Fruit fly (Drosophila melanogaster) whole organism, embryonic: ENCODE data around the gene CG17593.

ENCODE experiments used
- B-H2 ChIP-seq: fragments of 200-800 bp; sonication (Bioruptor generic); optimal IDR thresholded peaks from 2 replicates; lab custom pipeline; 2018; ENCODE audit warnings: missing biosample characterization, mild to moderate bottlenecking, missing genetic modification characterization
- Bgb ChIP-seq: fragments of 200-800 bp; sonication (Bioruptor generic); IDR thresholded peaks from 2 replicates; pipeline ENCODE4 v1.3.6; 2022; ENCODE audit warnings: missing biosample characterization, missing genetic modification characterization; ENCODE audit not compliant: partially characterized antibody
- BtbVII ChIP-seq: fragments of 200-800 bp; sonication (Bioruptor generic); optimal IDR thresholded peaks from 3 replicates; lab custom pipeline; 2017; ENCODE audit warnings: missing biosample characterization, mild to moderate bottlenecking, missing genetic modification characterization
- Bteb2 ChIP-seq: fragments of 200-800 bp; sonication (Bioruptor generic); optimal IDR thresholded peaks from 2 replicates; lab custom pipeline; 2016; ENCODE audit warnings: missing biosample characterization, missing genetic modification characterization
- CG12104 ChIP-seq: fragments of 200-800 bp; sonication (Bioruptor generic); optimal IDR thresholded peaks from 3 replicates; lab custom pipeline; 2016; ENCODE audit warnings: missing biosample characterization, missing genetic modification characterization
- CG12744 ChIP-seq: fragments of 200-800 bp; sonication (Bioruptor generic); optimal IDR thresholded peaks from 2 replicates; lab custom pipeline; 2016; ENCODE audit warnings: missing biosample characterization, missing genetic modification characterization
- CG13123 ChIP-seq: fragments of 200-800 bp; sonication (Bioruptor generic); optimal IDR thresholded peaks from 2 replicates; lab custom pipeline; 2016; ENCODE audit warnings: missing biosample characterization, missing genetic modification characterization
- CG13624 ChIP-seq: fragments of 200-800 bp; sonication (Bioruptor generic); optimal IDR thresholded peaks from 2 replicates; lab custom pipeline; 2016; ENCODE audit warnings: missing biosample characterization, missing genetic modification characterization
- CG13894 ChIP-seq: fragments of 200-800 bp; sonication (Bioruptor generic); optimal IDR thresholded peaks from 3 replicates; lab custom pipeline; 2018; ENCODE audit warnings: missing biosample characterization, mild to moderate bottlenecking, missing genetic modification characterization, moderate library complexity
- CG15514 ChIP-seq: fragments of 200-800 bp; sonication (Bioruptor generic); optimal IDR thresholded peaks from 3 replicates; lab custom pipeline; 2017; ENCODE audit warnings: missing biosample characterization, missing genetic modification characterization, mild to moderate bottlenecking, moderate library complexity, missing genetic modification reagents
- CG17568 ChIP-seq: fragments of 200-800 bp; sonication (Bioruptor generic); optimal IDR thresholded peaks from 2 replicates; lab custom pipeline; 2018; ENCODE audit warnings: missing biosample characterization, mild to moderate bottlenecking, missing genetic modification characterization, moderate library complexity
- CG18476 ChIP-seq: fragments of 200-800 bp; sonication (Bioruptor generic); optimal IDR thresholded peaks from 2 replicates; lab custom pipeline; 2016; ENCODE audit warnings: missing biosample characterization, mild to moderate bottlenecking, missing genetic modification characterization
- CG3407 ChIP-seq: fragments of 200-800 bp; sonication (Bioruptor generic); optimal IDR thresholded peaks from 2 replicates; lab custom pipeline; 2018; ENCODE audit warnings: missing biosample characterization, mild to moderate bottlenecking, missing genetic modification characterization
- CG34224 ChIP-seq: fragments of 200-800 bp; sonication (Bioruptor generic); IDR thresholded peaks from 3 replicates; pipeline ENCODE4 v1.3.6; 2022; ENCODE audit warnings: missing biosample characterization, missing genetic modification characterization; ENCODE audit not compliant: partially characterized antibody
- CG34376 ChIP-seq: fragments of 200-800 bp; sonication (Bioruptor generic); optimal IDR thresholded peaks from 2 replicates; lab custom pipeline; 2018; ENCODE audit warnings: missing biosample characterization, mild to moderate bottlenecking, missing genetic modification characterization
- CG34422 ChIP-seq: fragments of 200-800 bp; sonication (Bioruptor generic); IDR thresholded peaks from 3 replicates; pipeline ENCODE4 v1.3.6; 2022; ENCODE audit warnings: missing biosample characterization, missing genetic modification characterization
- CG4328 ChIP-seq: fragments of 200-800 bp; sonication (Bioruptor generic); optimal IDR thresholded peaks from 3 replicates; lab custom pipeline; 2017; ENCODE audit warnings: missing biosample characterization, missing genetic modification reagents, missing genetic modification characterization
- CG6254 ChIP-seq: fragments of 200-800 bp; sonication (Bioruptor generic); optimal IDR thresholded peaks from 3 replicates; lab custom pipeline; 2017; ENCODE audit warnings: mild to moderate bottlenecking, missing biosample characterization, missing genetic modification reagents, missing genetic modification characterization
- CG6791 ChIP-seq: fragments of 200-800 bp; sonication (Bioruptor generic); IDR thresholded peaks from 3 replicates; pipeline ENCODE4 v1.3.6; 2022; ENCODE audit warnings: missing biosample characterization, missing genetic modification characterization; ENCODE audit not compliant: partially characterized antibody
- CG7987 ChIP-seq: fragments of 200-800 bp; sonication (Bioruptor generic); optimal IDR thresholded peaks from 2 replicates; lab custom pipeline; 2018; ENCODE audit warnings: missing biosample characterization, mild to moderate bottlenecking, missing genetic modification characterization, moderate library complexity
- D19B ChIP-seq: fragments of 200-800 bp; sonication (Bioruptor generic); optimal IDR thresholded peaks from 2 replicates; lab custom pipeline; 2017; ENCODE audit warnings: missing biosample characterization, mild to moderate bottlenecking, missing genetic modification characterization
- Dref ChIP-seq: fragments of 200-800 bp; sonication (Bioruptor generic); IDR thresholded peaks from 2 replicates; pipeline ENCODE4 v1.3.6; 2022; ENCODE audit warnings: missing biosample characterization, missing genetic modification characterization
- E2f2 ChIP-seq: fragments of 200-800 bp; sonication (Bioruptor generic); IDR thresholded peaks from 2 replicates; pipeline ENCODE4 v1.3.6; 2022; ENCODE audit warnings: missing biosample characterization, missing genetic modification characterization
- GATAe ChIP-seq: fragments of 200-800 bp; sonication (Bioruptor generic); conservative IDR thresholded peaks from 2 replicates; pipeline ENCODE4 v1.3.6; 2022; ENCODE audit warnings: missing biosample characterization, missing genetic modification characterization
- Hey ChIP-seq: fragments of 200-800 bp; sonication (Bioruptor generic); optimal IDR thresholded peaks from 3 replicates; lab custom pipeline; 2018; ENCODE audit warnings: missing biosample characterization, mild to moderate bottlenecking, missing genetic modification characterization
- Kr ChIP-seq: fragments of 200-800 bp; sonication (Bioruptor generic); optimal IDR thresholded peaks from 2 replicates; lab custom pipeline; 2017; ENCODE audit warnings: missing biosample characterization, mild to moderate bottlenecking, missing genetic modification characterization
- NK7.1 ChIP-seq: fragments of 200-800 bp; sonication (Bioruptor generic); optimal IDR thresholded peaks from 3 replicates; lab custom pipeline; 2016; ENCODE audit warnings: missing biosample characterization, missing genetic modification characterization
- PHDP ChIP-seq: fragments of 200-800 bp; sonication (Bioruptor generic); optimal IDR thresholded peaks from 3 replicates; lab custom pipeline; 2018; ENCODE audit warnings: missing biosample characterization, mild to moderate bottlenecking, missing genetic modification characterization, moderate library complexity
- Sox102F ChIP-seq: fragments of 200-800 bp; sonication (Bioruptor generic); optimal IDR thresholded peaks from 2 replicates; lab custom pipeline; 2018; ENCODE audit warnings: missing biosample characterization, mild to moderate bottlenecking, missing genetic modification characterization, moderate library complexity
- Sry-δ ChIP-seq: fragments of 200-800 bp; sonication (Bioruptor generic); optimal IDR thresholded peaks from 2 replicates; lab custom pipeline; 2016; ENCODE audit warnings: missing biosample characterization, missing genetic modification characterization
- Tbp ChIP-seq: fragments of >200 bp; optimal IDR thresholded peaks from 2 replicates; lab custom pipeline; 2018; ENCODE audit warnings: missing biosample characterization, missing genetic modification characterization
- Usf ChIP-seq: fragments of 200-800 bp; sonication (Bioruptor generic); optimal IDR thresholded peaks from 2 replicates; lab custom pipeline; 2017; ENCODE audit warnings: missing genotype, missing biosample characterization, missing genetic modification characterization
- aop ChIP-seq: fragments of 200-800 bp; sonication (Bioruptor generic); IDR thresholded peaks from 2 replicates; pipeline ENCODE4 v1.3.6; 2022; ENCODE audit warnings: missing biosample characterization, missing genetic modification characterization
- ase ChIP-seq: fragments of 200-800 bp; sonication (Bioruptor generic); IDR thresholded peaks from 3 replicates; pipeline ENCODE4 v1.3.6; 2022; ENCODE audit warnings: missing biosample characterization, missing genetic modification characterization
- ci ChIP-seq: fragments of 200-800 bp; sonication (Bioruptor generic); IDR thresholded peaks from 3 replicates; pipeline ENCODE4 v1.3.6; 2022; ENCODE audit warnings: missing biosample characterization, missing genetic modification characterization
- croc ChIP-seq: fragments of 200-800 bp; sonication (Bioruptor generic); conservative IDR thresholded peaks from 3 replicates; pipeline ENCODE4 v1.3.6; 2022; ENCODE audit warnings: missing biosample characterization, missing genetic modification characterization
- dan ChIP-seq: fragments of 200-800 bp; sonication (Bioruptor generic); IDR thresholded peaks from 2 replicates; pipeline ENCODE4 v1.3.6; 2022; ENCODE audit warnings: missing biosample characterization, missing genetic modification characterization
- disco-r ChIP-seq: fragments of 200-800 bp; sonication (Bioruptor generic); optimal IDR thresholded peaks from 2 replicates; lab custom pipeline; 2016; ENCODE audit warnings: missing biosample characterization, missing genetic modification characterization
- ems ChIP-seq: fragments of 200-800 bp; sonication (Bioruptor generic); optimal IDR thresholded peaks from 3 replicates; lab custom pipeline; 2016; ENCODE audit warnings: missing biosample characterization, missing genetic modification characterization
- fd102C ChIP-seq: fragments of 200-800 bp; sonication (Bioruptor generic); optimal IDR thresholded peaks from 2 replicates; lab custom pipeline; 2018; ENCODE audit warnings: missing biosample characterization, mild to moderate bottlenecking, missing genetic modification characterization, moderate library complexity
- gcm ChIP-seq: fragments of 200-800 bp; sonication (Bioruptor generic); optimal IDR thresholded peaks from 2 replicates; lab custom pipeline; 2019; ENCODE audit warnings: missing biosample characterization, mild to moderate bottlenecking, missing genetic modification characterization, moderate library complexity
- hb ChIP-seq: fragments of 200-800 bp; sonication (Bioruptor generic); IDR thresholded peaks from 3 replicates; pipeline ENCODE4 v1.3.6; 2022; ENCODE audit warnings: missing biosample characterization, missing genetic modification characterization; ENCODE audit not compliant: partially characterized antibody
- mld ChIP-seq: fragments of 200-800 bp; sonication (Bioruptor generic); IDR thresholded peaks from 3 replicates; pipeline ENCODE4 v1.3.6; 2022; ENCODE audit warnings: missing biosample characterization, missing genetic modification characterization; ENCODE audit not compliant: partially characterized antibody
- nerfin-1 ChIP-seq: fragments of 200-800 bp; sonication (Bioruptor generic); optimal IDR thresholded peaks from 3 replicates; lab custom pipeline; 2019; ENCODE audit warnings: missing biosample characterization, mild to moderate bottlenecking, missing genetic modification characterization, moderate library complexity
- p53 ChIP-seq: fragments of 200-800 bp; sonication (Bioruptor generic); optimal IDR thresholded peaks from 2 replicates; lab custom pipeline; 2016; ENCODE audit warnings: missing biosample characterization, missing genetic modification characterization
- pros ChIP-seq: fragments of 200-800 bp; sonication (Bioruptor generic); optimal IDR thresholded peaks from 3 replicates; lab custom pipeline; 2019; ENCODE audit warnings: missing biosample characterization, mild to moderate bottlenecking, missing genetic modification characterization, moderate library complexity
- seq ChIP-seq: fragments of 200-800 bp; sonication (Bioruptor generic); IDR thresholded peaks from 2 replicates; pipeline ENCODE4 v1.3.6; 2022; ENCODE audit warnings: missing biosample characterization, missing genetic modification characterization
- sisA ChIP-seq: fragments of 200-800 bp; sonication (Bioruptor generic); IDR thresholded peaks from 2 replicates; pipeline ENCODE4 v1.3.6; 2022; ENCODE audit warnings: missing biosample characterization, missing genetic modification characterization
- tio ChIP-seq: fragments of 200-800 bp; sonication (Bioruptor generic); optimal IDR thresholded peaks from 2 replicates; lab custom pipeline; 2017; ENCODE audit warnings: missing biosample characterization, missing genetic modification characterization, inconsistent platforms
- tup ChIP-seq: fragments of 200-800 bp; sonication (Bioruptor generic); optimal IDR thresholded peaks from 2 replicates; lab custom pipeline; 2016; ENCODE audit warnings: missing biosample characterization, mild to moderate bottlenecking, missing genetic modification characterization, moderate library complexity

CG17593 gene

dm6 chr2L:3532973-3533525 lies 18.4 kb downstream of the CG17593 start (continued):
- TF ChIP-seq CG34422 (GFP tag; lab: Robert Waterston, UW) (no peak), fd102C (GFP tag; lab: Kevin White, UChicago) (peak; percentile 93), CG18476 (GFP tag; lab: Kevin White, UChicago) (no peak), Dref (no peak), B-H2 (GFP tag; lab: Kevin White, UChicago) (no peak), CG12104 (GFP tag; lab: Kevin White, UChicago) (no peak), CG13894 (tag; lab: Kevin White, UChicago) (no peak), D19B (GFP tag; lab: Kevin White, UChicago) (no peak), dan (peak; percentile 71), CG34224 (no peak), Sox102F (GFP tag; lab: Kevin White, UChicago) (peak; percentile 16), seq (GFP tag; lab: Robert Waterston, UW) (no peak), CG15514 (GFP tag; lab: Kevin White, UChicago) (no peak), ci (peak; percentile 62; the same call in 2 of the 3 replicates), nerfin-1 (tag; lab: Kevin White, UChicago) (peak; percentile 11), CG6254 (peak; percentile 50), hb (no peak), GATAe (no peak), mld (GFP tag; lab: Robert Waterston, UW) (no peak), aop (GFP tag; lab: Robert Waterston, UW) (0 out of 2 replicates have a peak, but pooled peaks have one; percentile 9), tio (GFP tag; lab: Kevin White, UChicago) (no peak), pros (no peak), sisA (peak; percentile 59), Bteb2 (no peak), p53 (no peak), CG7987 (GFP tag; lab: Kevin White, UChicago) (no peak), CG4328 (GFP tag; lab: Kevin White, UChicago) (no peak), CG13123 (GFP tag; lab: Kevin White, UChicago) (peak; percentile 10), CG13624 (GFP tag; lab: Kevin White, UChicago) (no peak), PHDP (no peak), NK7.1 (no peak), BtbVII (GFP tag; lab: Kevin White, UChicago) (no peak), Usf (GFP tag; lab: Kevin White, UChicago) (peak; percentile 28), Hey (tag; lab: Kevin White, UChicago) (no peak), Tbp (no peak), ase (GFP tag; lab: Robert Waterston, UW) (no peak), CG12744 (no peak), gcm (GFP tag; lab: Kevin White, UChicago) (no peak), ems (GFP tag; lab: Kevin White, UChicago) (peak; percentile 30), CG34376 (GFP tag; lab: Kevin White, UChicago) (no peak), CG17568 (GFP tag; lab: Kevin White, UChicago) (no peak), Kr (GFP tag; lab: Kevin White, UChicago) (no peak), CG6791 (GFP tag; lab: Robert Waterston, UW) (no peak), E2f2 (GFP tag; lab: Robert Waterston, UW) (no peak; the same call in 1 of the 2 replicates), Sry-δ (GFP tag; lab: Kevin White, UChicago) (no peak), Bgb (GFP tag; lab: Robert Waterston, UW) (no peak), CG3407 (no peak), tup (GFP tag; lab: Kevin White, UChicago) (no peak), croc (GFP tag; lab: Robert Waterston, UW) (0 out of 3 replicates have a peak, but pooled peaks have one; percentile 40), disco-r (GFP tag; lab: Kevin White, UChicago) (no peak)
